Worm (Caenorhabditis elegans): ENCODE data around the gene clx-1.

The clx-1 gene

ce11 chrIV:7731960-7732359 lies 2.5 kb upstream of the clx-1 start, which contains the start of the genes C50F7.9 and C50F7.3:
Gene C50F7.9 (minus strand): TSS chrIV:7732060.
Gene C50F7.3 (plus strand): TSS chrIV:7732329.
- TF ChIP-seq dao-5 (tag; optimal IDR thresholded peaks at IDR 0.05) (no peak), him-1 (tag; optimal IDR thresholded peaks at IDR 0.05) (no peak), W03F9.2 (tag; optimal IDR thresholded peaks at IDR 0.05) (no peak)

DNA sequence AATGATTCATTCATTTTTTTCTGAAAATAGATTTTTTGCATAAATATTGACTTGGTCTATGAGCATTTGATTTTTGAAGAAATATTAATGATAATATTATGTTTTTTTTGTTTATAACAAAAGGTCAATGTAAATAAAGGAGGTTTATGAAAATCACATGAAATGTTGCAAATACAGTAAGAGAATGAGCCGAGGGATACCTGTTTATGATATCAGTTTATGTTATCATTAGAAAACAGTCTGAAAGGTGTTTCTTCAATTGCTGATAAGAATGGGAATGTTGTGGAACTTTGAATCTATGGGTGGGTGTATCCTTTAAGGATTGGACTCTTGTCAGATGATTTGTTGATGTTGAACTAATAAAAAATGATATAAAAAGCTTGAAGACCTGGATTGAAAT lies 275 bp upstream of the clx-1 start:
- no peak for TF ChIP-seq W03F9.2 (tag; optimal IDR thresholded peaks at IDR 0.05)
- TF ChIP-seq dao-5 (tag; optimal IDR thresholded peaks at IDR 0.05), result no peak
- TF ChIP-seq him-1 (tag; optimal IDR thresholded peaks at IDR 0.05), result no peak

- TF ChIP-seq him-1 (tag; optimal IDR thresholded peaks at IDR 0.05) (no peak), W03F9.2 (tag; optimal IDR thresholded peaks at IDR 0.05) (no peak), dao-5 (tag; optimal IDR thresholded peaks at IDR 0.05) (no peak)
Observed at ce11 chrIV:7736616-7737015, 2.2 kb downstream of the clx-1 start.

- TF ChIP-seq dao-5 (tag; optimal IDR thresholded peaks at IDR 0.05), result no peak
- no peak for TF ChIP-seq W03F9.2 (tag; optimal IDR thresholded peaks at IDR 0.05)
- TF ChIP-seq him-1 (tag; optimal IDR thresholded peaks at IDR 0.05), result no peak
Observed at ce11 chrIV:7743539-7743938, 9.1 kb downstream of the clx-1 start, which contains the start of gene npr-35. Gene npr-35 (plus strand): TSS chrIV:7743839.

DNA sequence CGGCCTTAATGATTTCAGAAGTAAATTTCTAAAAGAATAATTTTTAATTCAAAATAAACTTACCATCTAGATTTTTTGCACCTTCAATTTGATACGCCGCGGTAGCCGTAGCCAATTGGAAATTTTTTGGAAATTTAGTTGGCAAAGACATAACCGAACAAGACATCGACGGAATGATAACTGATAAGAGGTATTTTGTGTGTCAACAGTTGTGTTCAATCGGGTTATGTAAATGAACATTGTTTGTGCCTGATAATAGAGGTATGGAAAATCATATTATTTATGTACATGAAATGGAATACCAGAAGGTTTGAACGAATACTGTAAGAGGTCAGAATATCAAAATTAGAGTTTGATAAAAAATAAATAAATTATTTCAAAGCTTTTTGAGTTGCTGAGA lies 13.4 kb downstream of the clx-1 start, which contains the start of gene klo-1:
TSS of gene klo-1 (minus strand) at position 388 of the 400 bp plus-strand sequence.
- TF ChIP-seq him-1 (tag; optimal IDR thresholded peaks at IDR 0.05) (no peak), W03F9.2 (tag; optimal IDR thresholded peaks at IDR 0.05) (no peak), dao-5 (tag; optimal IDR thresholded peaks at IDR 0.05) (no peak)

DNA sequence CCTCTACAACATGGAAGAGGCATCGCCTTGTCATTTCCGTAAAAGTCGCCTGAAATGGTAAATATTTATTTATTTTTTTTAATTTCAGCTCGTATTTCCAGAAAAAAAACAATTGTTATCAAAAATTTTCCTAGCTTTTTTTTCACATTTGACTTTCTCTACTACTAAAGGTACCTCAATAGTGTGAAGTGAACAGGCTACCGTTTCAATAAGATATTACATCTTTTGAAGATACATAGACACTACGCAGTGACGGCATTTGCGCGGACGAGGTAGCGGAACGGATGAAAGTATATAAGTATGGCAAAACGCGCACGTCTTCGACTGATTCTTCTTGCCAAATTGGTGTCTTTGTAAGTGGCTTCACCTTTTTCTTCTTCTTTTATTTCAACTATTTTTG lies 18.7 kb downstream of the clx-1 start, which contains the start of gene col-14:
TSS of gene col-14 (plus strand) at position 301 of the 400 bp plus-strand sequence.
- TF ChIP-seq W03F9.2 (tag; optimal IDR thresholded peaks at IDR 0.05), result no peak
- TF ChIP-seq dao-5 (tag; optimal IDR thresholded peaks at IDR 0.05), result no peak
- TF ChIP-seq him-1 (tag; optimal IDR thresholded peaks at IDR 0.05), result no peak

- no peak for TF ChIP-seq W03F9.2 (tag; optimal IDR thresholded peaks at IDR 0.05)
- no peak for TF ChIP-seq him-1 (tag; optimal IDR thresholded peaks at IDR 0.05)
- no peak for TF ChIP-seq dao-5 (tag; optimal IDR thresholded peaks at IDR 0.05)
Observed at ce11 chrIV:7754114-7754513, 19.7 kb downstream of the clx-1 start.

DNA sequence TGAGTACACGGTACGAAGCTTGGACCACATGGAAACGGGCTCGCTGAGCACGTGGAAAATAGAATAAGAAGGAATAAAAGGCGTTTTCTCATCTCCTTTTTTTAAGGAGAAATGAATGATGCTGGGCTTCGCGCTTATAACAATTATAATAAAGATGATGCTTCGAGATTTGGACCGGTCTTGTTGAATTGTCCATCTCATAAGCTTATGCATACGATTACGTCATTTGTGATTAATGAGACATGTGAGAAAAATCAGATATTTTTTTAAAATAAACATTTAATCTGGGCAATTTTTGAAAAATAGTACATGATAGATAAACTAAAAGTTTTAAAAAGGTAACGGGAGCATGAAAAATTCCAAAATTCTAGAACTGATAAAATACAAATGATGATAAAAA lies 22.8 kb downstream of the clx-1 start, which contains the start of gene C46A5.4:
TSS of gene C46A5.4 (minus strand) at position 101 of the 400 bp plus-strand sequence.
- TF ChIP-seq W03F9.2 (tag; optimal IDR thresholded peaks at IDR 0.05) (no peak), dao-5 (tag; optimal IDR thresholded peaks at IDR 0.05) (no peak), him-1 (tag; optimal IDR thresholded peaks at IDR 0.05) (no peak)

DNA sequence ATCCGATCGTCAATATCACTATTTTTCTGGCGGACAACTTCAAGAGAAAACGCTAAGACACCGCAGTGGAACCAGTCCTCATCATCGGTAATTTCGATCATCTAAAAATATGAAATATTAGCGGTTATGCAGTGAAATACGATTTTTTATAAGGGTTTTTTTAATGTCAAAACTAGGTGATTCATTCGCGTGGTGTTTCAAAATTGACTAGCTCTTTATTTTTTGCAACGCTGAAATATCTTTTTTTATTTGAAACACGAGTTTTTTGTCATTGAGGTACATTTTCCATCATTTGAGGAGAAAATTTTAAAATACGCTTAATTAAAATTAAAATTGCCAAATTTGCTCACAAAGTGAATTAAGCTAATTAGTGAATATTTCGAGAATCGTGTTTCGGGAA lies 25.1 kb downstream of the clx-1 start, which contains the start of gene dsb-3:
TSS of gene dsb-3 (minus strand) at position 101 of the 400 bp plus-strand sequence.
- TF ChIP-seq dao-5 (tag; optimal IDR thresholded peaks at IDR 0.05) (no peak), W03F9.2 (tag; optimal IDR thresholded peaks at IDR 0.05) (no peak), him-1 (tag; optimal IDR thresholded peaks at IDR 0.05) (no peak)

ce11 chrIV:7760117-7760516 lies 25.7 kb downstream of the clx-1 start, which contains the start of gene del-7:
Gene del-7 (plus strand): TSS chrIV:7760417.
- TF ChIP-seq dao-5 (tag; optimal IDR thresholded peaks at IDR 0.05) (no peak), him-1 (tag; optimal IDR thresholded peaks at IDR 0.05) (no peak), W03F9.2 (tag; optimal IDR thresholded peaks at IDR 0.05) (no peak)

ce11 chrIV:7763748-7764147 lies 29.3 kb downstream of the clx-1 start, which contains the start of the genes C46A5.6 and C46A5.1:
Gene C46A5.6 (minus strand): TSS chrIV:7763848.
Gene C46A5.1 (plus strand): TSS chrIV:7763931.
- no peak for TF ChIP-seq W03F9.2 (tag; optimal IDR thresholded peaks at IDR 0.05)
- TF ChIP-seq dao-5 (tag; optimal IDR thresholded peaks at IDR 0.05), result no peak
- no peak for TF ChIP-seq him-1 (tag; optimal IDR thresholded peaks at IDR 0.05)

DNA sequence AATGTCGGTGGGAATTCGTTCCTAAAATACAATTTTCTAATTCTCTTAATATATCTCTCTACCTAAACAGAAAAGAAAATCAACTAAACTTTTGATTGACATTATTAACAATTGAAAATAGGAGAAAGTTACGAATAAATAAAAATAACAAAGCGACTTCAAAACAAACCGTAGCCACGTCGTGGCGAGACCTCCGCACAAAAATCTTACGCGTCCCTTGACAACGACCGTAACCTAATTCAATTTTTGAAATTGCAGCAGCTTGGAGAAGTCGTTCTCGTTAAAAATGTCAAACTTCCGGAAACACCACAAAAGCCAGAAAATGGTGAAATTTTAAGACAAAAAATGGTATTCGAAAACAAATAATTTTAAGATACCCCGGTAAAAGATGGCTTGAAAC lies 29.9 kb downstream of the clx-1 start:
- TF ChIP-seq him-1 (tag; optimal IDR thresholded peaks at IDR 0.05) (no peak), W03F9.2 (tag; optimal IDR thresholded peaks at IDR 0.05) (peak; percentile 37)

ce11 chrIV:7770162-7770561 lies 35.7 kb downstream of the clx-1 start, which contains the start of gene rdl-1:
Gene rdl-1 (minus strand): TSS chrIV:7770262.
- TF ChIP-seq dao-5 (tag; optimal IDR thresholded peaks at IDR 0.05) (no peak), him-1 (tag; optimal IDR thresholded peaks at IDR 0.05) (no peak), W03F9.2 (tag; optimal IDR thresholded peaks at IDR 0.05) (no peak)

DNA sequence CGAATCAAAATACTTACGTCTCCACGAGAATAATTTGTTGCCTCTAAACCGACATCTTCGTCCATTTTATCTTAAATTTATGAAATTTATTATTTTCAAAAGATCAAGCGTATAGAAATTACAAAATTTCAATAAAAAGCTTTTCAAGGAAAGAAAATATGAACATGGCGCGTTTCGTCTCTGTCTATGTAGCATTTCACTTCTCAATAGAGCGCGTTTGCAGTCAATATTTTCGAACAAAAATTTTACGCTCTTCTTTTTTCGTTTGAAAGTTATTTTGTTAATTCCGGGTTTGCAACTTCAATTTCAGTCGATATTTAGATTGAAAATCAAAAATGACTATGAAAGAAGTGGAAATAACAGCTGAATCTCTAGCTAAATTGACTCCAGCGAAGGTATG lies 39.8 kb downstream of the clx-1 start, which contains the start of the genes hcf-1 and swd-2.2:
TSS of gene hcf-1 (minus strand) at position 70 of the 400 bp plus-strand sequence.
TSS of gene swd-2.2 (plus strand) at position 206 of the 400 bp plus-strand sequence.
- TF ChIP-seq him-1 (tag; optimal IDR thresholded peaks at IDR 0.05), result no peak
- peak; percentile 46 for TF ChIP-seq W03F9.2 (tag; optimal IDR thresholded peaks at IDR 0.05)

DNA sequence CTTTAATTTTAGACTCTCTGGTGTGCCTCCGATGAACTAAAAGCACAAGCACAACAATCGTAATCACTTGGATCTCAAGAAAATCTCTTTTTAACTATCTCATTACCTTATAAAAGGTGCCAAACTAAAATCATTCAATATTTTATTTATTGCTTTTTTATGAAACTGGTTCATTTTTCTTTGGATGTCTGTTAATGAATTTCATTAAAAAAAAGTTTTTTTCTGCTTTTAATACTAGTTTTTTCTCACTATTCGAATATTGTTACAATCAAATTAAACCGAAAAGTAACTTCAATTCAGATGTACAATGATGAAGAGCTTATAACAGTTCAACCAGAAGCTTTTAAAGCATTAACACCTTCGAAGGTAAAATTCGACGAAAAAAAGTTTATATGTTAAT lies 41.3 kb downstream of the clx-1 start, which contains the start of gene swd-2.1:
TSS of gene swd-2.1 (plus strand) at position 301 of the 400 bp plus-strand sequence.
- TF ChIP-seq him-1 (tag; optimal IDR thresholded peaks at IDR 0.05) (no peak), W03F9.2 (tag; optimal IDR thresholded peaks at IDR 0.05) (no peak), dao-5 (tag; optimal IDR thresholded peaks at IDR 0.05) (no peak)

Measured in whole organism, L4/young adult.